Worm (Caenorhabditis elegans) whole organism, L4 larva: ENCODE measurements around the gene ajm-1.

Source experiments
- D1046.2 ChIP-seq: fragments of 200-800 bp; sonication (Bioruptor generic); IDR thresholded peaks from 2 replicates; pipeline ENCODE4 v1.3.6; 2022; ENCODE audit warnings: missing genetic modification characterization, missing compliant biosample characterization
- F37D6.2 ChIP-seq: sonication (generic microtip); optimal IDR thresholded peaks from 2 replicates; lab custom pipeline; 2016; ENCODE audit warnings: mild to moderate bottlenecking, missing genetic modification characterization, missing compliant biosample characterization
- Y48G9A.11 ChIP-seq: fragments of 200-800 bp; sonication (Bioruptor generic); IDR thresholded peaks from 2 replicates; pipeline ENCODE4 v1.3.6; 2022; ENCODE audit warnings: missing genetic modification reagents, missing genetic modification characterization, missing compliant biosample characterization
- ZK546.5 ChIP-seq, 2 experiments: sonication (generic microtip); optimal IDR thresholded peaks; 2 replicates each; lab custom pipeline; 2017; ENCODE audit warnings: missing biosample characterization in 2 of 2, missing genetic modification characterization in 2 of 2
- aha-1 ChIP-seq: fragments of 150-350 bp; peaks from one replicate; lab custom pipeline; 2014; ENCODE audit warnings: missing biosample characterization, missing genetic modification characterization
- cey-2 ChIP-seq: sonication (generic microtip); optimal IDR thresholded peaks from 3 replicates; lab custom pipeline; 2017; ENCODE audit warnings: missing genetic modification characterization, mild to moderate bottlenecking, missing compliant biosample characterization, antibody characterized with exemption, borderline replicate concordance; ENCODE audit not compliant: insufficient read depth
- ctbp-1 ChIP-seq: fragments of 200-800 bp; sonication (Bioruptor generic); IDR thresholded peaks from 2 replicates; pipeline ENCODE4 v1.3.6; 2022; ENCODE audit warnings: missing genetic modification reagents, missing genetic modification characterization, missing compliant biosample characterization
- daf-12 ChIP-seq: fragments of 150-350 bp; optimal IDR thresholded peaks from 2 replicates; lab custom pipeline; 2014; ENCODE audit warnings: missing biosample characterization, missing genetic modification reagents, missing genetic modification characterization
- daf-16 ChIP-seq, 3 experiments: sonication (generic microtip); optimal IDR thresholded peaks; 2 replicates each; lab custom pipeline; 2016 to 2017; ENCODE audit warnings: missing genetic modification characterization in 3 of 3, missing genetic modification reagents in 3 of 3, mild to moderate bottlenecking in 2 of 3, missing compliant biosample characterization in 2 of 3, missing biosample characterization in 1 of 3, moderate library complexity in 1 of 3
- daf-19 ChIP-seq: fragments of 200-800 bp; sonication (Bioruptor generic); conservative IDR thresholded peaks from 2 replicates; pipeline ENCODE4 v1.3.6; 2022; ENCODE audit warnings: missing genetic modification characterization, missing compliant biosample characterization
- dmd-8 ChIP-seq: fragments of 200-800 bp; sonication (Bioruptor generic); IDR thresholded peaks from 2 replicates; pipeline ENCODE4 v1.3.6; 2022; ENCODE audit warnings: missing genetic modification characterization, missing compliant biosample characterization
- dve-1 ChIP-seq: sonication (generic microtip); optimal IDR thresholded peaks from 2 replicates; lab custom pipeline; 2017; ENCODE audit warnings: antibody characterized with exemption, mild to moderate bottlenecking, missing genetic modification characterization, missing compliant biosample characterization; ENCODE audit not compliant: insufficient read depth
- fkh-10 ChIP-seq: fragments of 150-350 bp; optimal IDR thresholded peaks from 2 replicates; lab custom pipeline; 2014; ENCODE audit warnings: missing biosample characterization, missing genetic modification reagents, missing genetic modification characterization
- hlh-11 ChIP-seq: fragments of 200-800 bp; sonication (Bioruptor generic); optimal IDR thresholded peaks from 2 replicates; lab custom pipeline; 2018; ENCODE audit warnings: mild to moderate bottlenecking, missing genetic modification characterization, missing compliant biosample characterization
- lin-38 ChIP-seq: fragments of 200-800 bp; sonication (Bioruptor generic); IDR thresholded peaks from 2 replicates; pipeline ENCODE4 v1.3.6; 2022; ENCODE audit warnings: missing genetic modification reagents, missing genetic modification characterization, missing compliant biosample characterization
- lin-39 ChIP-seq: fragments of 150-350 bp; optimal IDR thresholded peaks from 2 replicates; lab custom pipeline; 2014; ENCODE audit warnings: missing biosample characterization, missing genetic modification reagents, missing genetic modification characterization
- lir-3 ChIP-seq: sonication (generic microtip); optimal IDR thresholded peaks from 2 replicates; lab custom pipeline; 2016; ENCODE audit warnings: mild to moderate bottlenecking, missing genetic modification characterization, missing compliant biosample characterization
- mep-1 ChIP-seq: fragments of 150-350 bp; sonication (generic microtip); optimal IDR thresholded peaks from 3 replicates; lab custom pipeline; 2014; ENCODE audit warnings: missing biosample characterization, missing genetic modification characterization
- nhr-11 ChIP-seq: fragments of 150-350 bp; optimal IDR thresholded peaks from 2 replicates; lab custom pipeline; 2014; ENCODE audit warnings: missing biosample characterization, missing genetic modification characterization
- nhr-237 ChIP-seq: sonication (generic microtip); optimal IDR thresholded peaks from 2 replicates; lab custom pipeline; 2017; ENCODE audit warnings: missing biosample characterization, missing genetic modification characterization
- nhr-28 ChIP-seq: fragments of 150-350 bp; optimal IDR thresholded peaks from 2 replicates; lab custom pipeline; 2014; ENCODE audit warnings: missing biosample characterization, missing genetic modification characterization
- nhr-77 ChIP-seq: fragments of 150-350 bp; optimal IDR thresholded peaks from 2 replicates; lab custom pipeline; 2014; ENCODE audit warnings: missing biosample characterization, missing genetic modification characterization
- php-3 ChIP-seq: fragments of 200-800 bp; sonication (Bioruptor generic); IDR thresholded peaks from 2 replicates; pipeline ENCODE4 v1.3.6; 2022; ENCODE audit warnings: missing genetic modification reagents, missing genetic modification characterization, missing compliant biosample characterization
- pqm-1 ChIP-seq: sonication (generic microtip); optimal IDR thresholded peaks from 2 replicates; lab custom pipeline; 2017; ENCODE audit warnings: missing biosample characterization, missing genetic modification characterization
- rbr-2 ChIP-seq: sonication (generic microtip); optimal IDR thresholded peaks from 2 replicates; lab custom pipeline; 2016; ENCODE audit warnings: missing genotype, missing genetic modification characterization, missing compliant biosample characterization
- skn-1 ChIP-seq: fragments of 150-350 bp; optimal IDR thresholded peaks from 2 replicates; lab custom pipeline; 2014; ENCODE audit warnings: missing biosample characterization, missing genetic modification characterization
- unc-39 ChIP-seq: sonication (generic microtip); optimal IDR thresholded peaks from 2 replicates; lab custom pipeline; 2017; ENCODE audit warnings: missing biosample characterization, missing genetic modification characterization
- unc-62 ChIP-seq, 3 experiments: fragments of 150-350 bp in 1 of 3; sonication (generic microtip); optimal IDR thresholded peaks in 2 of 3; peaks in 1 of 3; 1 replicate in 1 of 3; 2 replicates in 2 of 3; lab custom pipeline; 2014 to 2017; ENCODE audit warnings: missing biosample characterization in 3 of 3, missing genetic modification characterization in 3 of 3, missing genetic modification reagents in 3 of 3, missing genotype in 1 of 3
- vab-7 ChIP-seq: fragments of 200-800 bp; sonication (Bioruptor generic); IDR thresholded peaks from 2 replicates; pipeline ENCODE4 v1.3.6; 2022; ENCODE audit warnings: missing genetic modification reagents, missing genetic modification characterization, missing compliant biosample characterization
- ztf-11 ChIP-seq: fragments of 150-350 bp; optimal IDR thresholded peaks from 2 replicates; lab custom pipeline; 2014; ENCODE audit warnings: missing biosample characterization, missing genetic modification characterization

Gene ajm-1

ce11 chrX:9150269-9150744, 67.6 kb downstream of the ajm-1 start, which contains the start of gene tmbi-4 (continued):
- TF ChIP-seq nhr-11 (tag; lab: Kevin White, UChicago) (peak; percentile 51), dmd-8 (no peak), lir-3 (no peak)
- TF ChIP-seq, all 104 proteins: peak for 25

DNA sequence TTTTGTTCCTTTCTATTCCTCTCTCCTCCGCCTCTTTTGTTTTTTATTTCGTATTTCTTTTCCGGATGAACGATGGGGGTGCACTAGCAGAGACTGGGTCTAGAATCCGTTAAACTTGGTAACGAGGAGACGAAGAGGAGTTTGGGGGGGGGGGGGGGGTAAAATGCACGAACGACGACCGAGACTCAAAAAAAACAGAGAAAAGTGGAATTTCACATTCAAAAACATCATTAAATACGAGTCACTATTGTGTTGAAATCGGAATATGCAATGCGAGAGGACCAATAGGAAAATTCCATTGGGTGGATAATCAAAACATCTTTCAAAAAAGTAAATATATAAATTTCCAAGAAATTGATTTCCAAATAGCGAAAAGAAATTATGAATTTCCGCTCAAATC, 71.5 kb downstream of the ajm-1 start, which contains the start of gene B0563.7:
TSS of gene B0563.7 (minus strand) at position 101 of the 400 bp plus-strand sequence.
- no peak for TF ChIP-seq cey-2 (tag; lab: Kevin White, UChicago)
- TF ChIP-seq daf-16 (GFP tag; optimal IDR thresholded peaks at IDR 0.05; lab: Kevin White, UChicago): no peak
- no peak for TF ChIP-seq daf-16 (tag; optimal IDR thresholded peaks at IDR 0.05; lab: Kevin White, UChicago)
- no peak for TF ChIP-seq unc-39 (tag; lab: Kevin White, UChicago)
- no peak for TF ChIP-seq aha-1 (tag; lab: Kevin White, UChicago)
- no peak for TF ChIP-seq php-3 (GFP tag; lab: Robert Waterston, UW)
- no peak for TF ChIP-seq vab-7 (GFP tag; lab: Robert Waterston, UW)
- no peak for TF ChIP-seq mep-1 (tag; lab: Kevin White, UChicago)
- no peak for TF ChIP-seq rbr-2 (tag; lab: Kevin White, UChicago)
- TF ChIP-seq F37D6.2 (tag; lab: Kevin White, UChicago): no peak
- no peak for TF ChIP-seq fkh-10 (GFP tag; lab: Kevin White, UChicago)
- TF ChIP-seq lin-38 (GFP tag; lab: Robert Waterston, UW): no peak
- TF ChIP-seq nhr-28 (tag; lab: Kevin White, UChicago): no peak
- TF ChIP-seq D1046.2 (GFP tag; lab: Robert Waterston, UW): no peak
- TF ChIP-seq Y48G9A.11 (GFP tag; lab: Robert Waterston, UW): no peak
- no peak for TF ChIP-seq lin-39
- no peak for TF ChIP-seq nhr-237
- TF ChIP-seq skn-1 (tag; lab: Kevin White, UChicago): no peak
- no peak for TF ChIP-seq ctbp-1 (GFP tag; lab: Robert Waterston, UW)

DNA sequence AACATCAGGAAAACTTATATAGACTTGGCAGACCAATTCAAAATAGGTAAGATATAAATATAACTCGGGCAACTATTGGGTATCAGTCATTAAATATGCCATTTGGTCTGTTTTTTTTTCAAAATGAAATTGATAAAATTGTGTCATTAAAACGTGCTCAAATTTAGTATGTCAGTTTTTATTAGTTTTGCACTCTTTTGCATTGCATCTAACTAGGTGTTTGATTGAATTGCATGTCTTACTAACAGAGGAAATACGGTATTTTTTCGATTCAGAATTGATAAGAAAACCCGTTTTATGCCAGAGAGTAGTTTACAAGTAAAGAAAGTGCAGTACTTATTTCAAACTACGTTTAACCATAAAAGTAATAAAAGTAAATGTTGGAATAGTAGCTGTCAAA, 73.0 kb downstream of the ajm-1 start:
- TF ChIP-seq nhr-77 (tag; lab: Kevin White, UChicago) (peak; percentile 3), pqm-1 (tag; lab: Kevin White, UChicago) (peak; percentile 64), daf-19 (GFP tag; lab: Robert Waterston, UW) (no peak), php-3 (GFP tag; lab: Robert Waterston, UW) (peak; percentile 95), hlh-11 (tag; lab: Kevin White, UChicago) (peak; percentile 14), daf-16 (GFP tag; optimal IDR thresholded peaks at IDR 0.05; lab: Kevin White, UChicago) (no peak), daf-16 (tag; optimal IDR thresholded peaks at IDR 0.05; lab: Kevin White, UChicago) (no peak), nhr-28 (tag; lab: Kevin White, UChicago) (peak; percentile 66)

DNA sequence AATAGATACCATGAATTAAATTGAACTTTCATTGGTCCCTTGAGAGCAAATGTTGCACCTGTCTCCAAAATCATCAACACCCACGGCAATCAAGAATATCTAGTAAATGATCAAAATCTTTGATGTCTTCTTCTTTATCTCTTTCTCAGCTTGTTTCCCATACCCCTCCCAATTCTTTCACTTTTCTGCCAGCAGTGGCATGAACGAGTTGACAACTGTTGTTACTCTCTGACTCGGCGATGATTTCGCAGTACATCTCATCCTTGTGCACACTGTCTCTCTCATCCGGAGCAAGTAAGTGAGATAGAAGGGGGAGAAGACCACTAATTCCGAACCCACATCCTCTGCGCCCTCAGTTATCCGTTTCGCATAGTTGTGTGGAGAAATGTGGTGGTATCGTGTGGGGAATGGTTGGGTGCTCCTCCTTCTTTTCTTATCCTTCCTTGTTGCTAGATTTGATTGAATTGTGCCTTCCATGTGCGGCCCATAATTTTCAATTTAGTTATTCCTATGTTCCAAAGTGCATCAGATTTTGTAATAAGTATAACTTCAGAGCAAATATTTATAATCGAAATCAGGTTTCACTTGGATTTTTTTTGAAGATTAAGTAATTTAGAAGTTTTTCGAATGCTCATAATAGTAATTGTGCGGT, 78.6 kb downstream of the ajm-1 start:
- no peak for TF ChIP-seq ztf-11 (tag; lab: Kevin White, UChicago)
- no peak for TF ChIP-seq unc-39 (tag; lab: Kevin White, UChicago)
- TF ChIP-seq dve-1 (tag; lab: Kevin White, UChicago): no peak
- TF ChIP-seq aha-1 (tag; lab: Kevin White, UChicago): peak; percentile 81
- TF ChIP-seq unc-62 (GFP tag; optimal IDR thresholded peaks at IDR 0.05 in 1 of 2; lab: Kevin White, UChicago): peak in 1 of 2 experiments; percentile 91
- no peak for TF ChIP-seq unc-62 (tag; optimal IDR thresholded peaks at IDR 0.05; lab: Kevin White, UChicago)
- no peak for TF ChIP-seq daf-12 (tag; lab: Kevin White, UChicago)
- no peak for TF ChIP-seq ZK546.5 (tag; optimal IDR thresholded peaks at IDR 0.05; lab: Kevin White, UChicago)
- TF ChIP-seq nhr-11 (tag; lab: Kevin White, UChicago): peak; percentile 49
- TF ChIP-seq daf-16 (GFP tag; optimal IDR thresholded peaks at IDR 0.05; lab: Kevin White, UChicago): peak in 1 of 2 experiments; percentile 46
- no peak for TF ChIP-seq daf-16 (tag; optimal IDR thresholded peaks at IDR 0.05; lab: Kevin White, UChicago)

DNA sequence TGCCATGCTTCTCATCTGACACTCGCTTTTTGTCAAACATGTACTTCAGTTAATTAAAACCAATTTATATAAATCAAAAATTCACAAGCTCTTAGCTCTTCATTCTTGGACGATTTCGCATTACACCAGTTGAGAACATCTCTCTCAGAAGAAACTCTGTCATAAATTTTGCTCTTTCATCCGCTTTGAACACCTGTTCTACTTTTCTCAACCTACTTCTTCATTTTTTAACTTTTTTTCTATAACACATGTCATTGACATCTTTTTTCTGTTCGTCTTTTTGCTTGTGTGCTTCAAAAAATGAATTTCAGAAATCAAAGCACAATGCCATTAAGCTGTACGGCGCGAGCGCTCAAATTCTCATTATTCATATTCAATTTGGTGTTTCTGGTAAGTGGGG, 80.1 kb downstream of the ajm-1 start, which contains the start of gene tsp-11:
TSS of gene tsp-11 (plus strand) at position 301 of the 400 bp plus-strand sequence.
- TF ChIP-seq daf-16 (GFP tag; optimal IDR thresholded peaks at IDR 0.05; lab: Kevin White, UChicago) (no peak), daf-16 (tag; optimal IDR thresholded peaks at IDR 0.05; lab: Kevin White, UChicago) (no peak), unc-62 (GFP tag; optimal IDR thresholded peaks at IDR 0.05 in 1 of 2; lab: Kevin White, UChicago) (peak in 1 of 2 experiments; percentile 27), unc-62 (tag; optimal IDR thresholded peaks at IDR 0.05; lab: Kevin White, UChicago) (no peak), aha-1 (tag; lab: Kevin White, UChicago) (peak; percentile 79)
